Fruit fly (Drosophila melanogaster) whole organism, embryonic: ENCODE data around the gene CG14270.
A peak's percentile ranks its signal among the peaks of the same experiment; 100 is the strongest.

Source experiments
- Atf6 ChIP-seq: fragments of 200-800 bp; sonication (Bioruptor generic); IDR thresholded peaks from 2 replicates; pipeline ENCODE4 v1.3.6; 2022; ENCODE audit warnings: missing biosample characterization, missing genetic modification characterization
- BtbVII ChIP-seq: fragments of 200-800 bp; sonication (Bioruptor generic); optimal IDR thresholded peaks from 3 replicates; lab custom pipeline; 2017; ENCODE audit warnings: missing biosample characterization, mild to moderate bottlenecking, missing genetic modification characterization
- CG10366 ChIP-seq: fragments of 200-800 bp; sonication (Bioruptor generic); IDR thresholded peaks from 2 replicates; pipeline ENCODE4 v1.3.6; 2022; ENCODE audit warnings: missing biosample characterization, missing genetic modification characterization
- CG11504 ChIP-seq: fragments of 200-800 bp; sonication (Bioruptor generic); optimal IDR thresholded peaks from 3 replicates; lab custom pipeline; 2019; ENCODE audit warnings: missing biosample characterization, mild to moderate bottlenecking, missing genetic modification characterization, moderate library complexity
- CG11695 ChIP-seq: fragments of 200-800 bp; sonication (Bioruptor generic); IDR thresholded peaks from 3 replicates; pipeline ENCODE4 v1.3.6; 2022; ENCODE audit warnings: missing biosample characterization, missing genetic modification characterization
- CG11696 ChIP-seq: fragments of 200-800 bp; sonication (Bioruptor generic); IDR thresholded peaks from 2 replicates; pipeline ENCODE4 v1.3.6; 2022; ENCODE audit warnings: missing biosample characterization, missing genetic modification characterization
- CG12071 ChIP-seq: fragments of 200-800 bp; sonication (Bioruptor generic); optimal IDR thresholded peaks from 3 replicates; lab custom pipeline; 2018; ENCODE audit warnings: missing biosample characterization, mild to moderate bottlenecking, missing genetic modification characterization
- CG13287 ChIP-seq: fragments of 200-800 bp; sonication (Bioruptor generic); IDR thresholded peaks from 2 replicates; pipeline ENCODE4 v1.3.6; 2022; ENCODE audit warnings: missing biosample characterization, missing genetic modification characterization; ENCODE audit not compliant: partially characterized antibody
- CG17328 ChIP-seq: fragments of 200-800 bp; sonication (Bioruptor generic); IDR thresholded peaks from 2 replicates; pipeline ENCODE4 v1.3.6; 2022; ENCODE audit warnings: missing biosample characterization, missing genetic modification characterization
- CG17359 ChIP-seq: fragments of 200-800 bp; sonication (Bioruptor generic); optimal IDR thresholded peaks from 3 replicates; lab custom pipeline; 2018; ENCODE audit warnings: missing biosample characterization, mild to moderate bottlenecking, missing genetic modification characterization, moderate library complexity
- CG31365 ChIP-seq: fragments of 200-800 bp; sonication (Bioruptor generic); optimal IDR thresholded peaks from 2 replicates; lab custom pipeline; 2018; ENCODE audit warnings: missing biosample characterization, mild to moderate bottlenecking, missing genetic modification characterization
- CG31388 ChIP-seq: fragments of 200-800 bp; sonication (Bioruptor generic); optimal IDR thresholded peaks from 2 replicates; lab custom pipeline; 2016; ENCODE audit warnings: missing biosample characterization, missing genetic modification characterization
- CG3163 ChIP-seq: fragments of 200-800 bp; sonication (Bioruptor generic); optimal IDR thresholded peaks from 3 replicates; lab custom pipeline; 2016; ENCODE audit warnings: missing biosample characterization, missing genetic modification characterization
- CG34224 ChIP-seq: fragments of 200-800 bp; sonication (Bioruptor generic); IDR thresholded peaks from 3 replicates; pipeline ENCODE4 v1.3.6; 2022; ENCODE audit warnings: missing biosample characterization, missing genetic modification characterization; ENCODE audit not compliant: partially characterized antibody
- CG43689 ChIP-seq: fragments of 200-800 bp; sonication (Bioruptor generic); IDR thresholded peaks from 2 replicates; pipeline ENCODE4 v1.3.6; 2022; ENCODE audit warnings: missing biosample characterization, missing genetic modification characterization
- CG6683 ChIP-seq: fragments of 200-800 bp; sonication (Bioruptor generic); optimal IDR thresholded peaks from 2 replicates; lab custom pipeline; 2017; ENCODE audit warnings: missing biosample characterization, mild to moderate bottlenecking, missing genetic modification characterization, missing genetic modification reagents
- CG7271 ChIP-seq: fragments of 200-800 bp; sonication (Bioruptor generic); optimal IDR thresholded peaks from 2 replicates; lab custom pipeline; 2018; ENCODE audit warnings: missing biosample characterization, mild to moderate bottlenecking, missing genetic modification characterization, moderate library complexity
- Dp ChIP-seq: fragments of 200-800 bp; sonication (Bioruptor generic); optimal IDR thresholded peaks from 2 replicates; lab custom pipeline; 2018; ENCODE audit warnings: missing biosample characterization, mild to moderate bottlenecking, missing genetic modification characterization, moderate library complexity
- Drgx ChIP-seq: fragments of 200-800 bp; sonication (Bioruptor generic); IDR thresholded peaks from 2 replicates; pipeline ENCODE4 v1.3.6; 2022; ENCODE audit warnings: missing biosample characterization, missing genetic modification characterization
- Ets65A ChIP-seq: fragments of 200-800 bp; sonication (Bioruptor generic); peaks from one replicate; lab custom pipeline; 2016; ENCODE audit warnings: missing biosample characterization, missing genetic modification characterization
- Hand ChIP-seq: fragments of 200-800 bp; sonication (Bioruptor generic); optimal IDR thresholded peaks from 2 replicates; lab custom pipeline; 2017; ENCODE audit warnings: mild to moderate bottlenecking, missing biosample characterization, missing genetic modification reagents, missing genetic modification characterization
- Nf-YA ChIP-seq: fragments of 200-800 bp; sonication (Bioruptor generic); IDR thresholded peaks from 2 replicates; pipeline ENCODE4 v1.3.6; 2022; ENCODE audit warnings: missing biosample characterization, missing genetic modification characterization
- Ptx1 ChIP-seq: fragments of 200-800 bp; sonication (Bioruptor generic); IDR thresholded peaks from 2 replicates; pipeline ENCODE4 v1.3.6; 2022; ENCODE audit warnings: missing biosample characterization, missing genetic modification characterization
- Trl ChIP-seq, 3 experiments: fragments of >200 bp in 2 of 3; fragments of 200-800 bp in 1 of 3; sonication (Bioruptor generic) in 1 of 3; optimal IDR thresholded peaks; 2 replicates in 1 of 3; 3 replicates in 2 of 3; lab custom pipeline; 2016 to 2017; ENCODE audit warnings: missing biosample characterization in 1 of 3, missing genetic modification characterization in 1 of 3
- Vsx1 ChIP-seq: fragments of 200-800 bp; sonication (Bioruptor generic); optimal IDR thresholded peaks from 2 replicates; lab custom pipeline; 2017; ENCODE audit warnings: missing biosample characterization, mild to moderate bottlenecking, missing genetic modification characterization, missing genetic modification reagents
- Xrp1 ChIP-seq: fragments of 200-800 bp; sonication (Bioruptor generic); IDR thresholded peaks from 2 replicates; pipeline ENCODE4 v1.3.6; 2022; ENCODE audit warnings: missing biosample characterization, missing genetic modification characterization
- ato ChIP-seq: fragments of 200-800 bp; sonication (Bioruptor generic); IDR thresholded peaks from 2 replicates; pipeline ENCODE4 v1.3.6; 2022; ENCODE audit warnings: missing biosample characterization, missing genetic modification characterization; ENCODE audit not compliant: partially characterized antibody
- chinmo ChIP-seq: fragments of 200-800 bp; sonication (Bioruptor generic); IDR thresholded peaks from 4 replicates; pipeline ENCODE4 v1.3.6; 2022; ENCODE audit warnings: missing biosample characterization, missing genetic modification characterization; ENCODE audit not compliant: partially characterized antibody
- ci ChIP-seq: fragments of 200-800 bp; sonication (Bioruptor generic); IDR thresholded peaks from 3 replicates; pipeline ENCODE4 v1.3.6; 2022; ENCODE audit warnings: missing biosample characterization, missing genetic modification characterization
- dmrt99B ChIP-seq: fragments of 200-800 bp; sonication (Bioruptor generic); optimal IDR thresholded peaks from 2 replicates; lab custom pipeline; 2018; ENCODE audit warnings: missing biosample characterization, mild to moderate bottlenecking, missing genetic modification characterization, moderate library complexity
- lbe ChIP-seq: fragments of 200-800 bp; sonication (Bioruptor generic); optimal IDR thresholded peaks from 2 replicates; lab custom pipeline; 2016; ENCODE audit warnings: missing biosample characterization, mild to moderate bottlenecking, missing genetic modification characterization
- nom ChIP-seq: fragments of 200-800 bp; sonication (Bioruptor generic); optimal IDR thresholded peaks from 2 replicates; lab custom pipeline; 2017; ENCODE audit warnings: missing biosample characterization, missing genetic modification characterization, mild to moderate bottlenecking, moderate library complexity, missing genetic modification reagents
- pfk ChIP-seq: fragments of 200-800 bp; sonication (Bioruptor generic); optimal IDR thresholded peaks from 2 replicates; lab custom pipeline; 2018; ENCODE audit warnings: missing biosample characterization, mild to moderate bottlenecking, missing genetic modification characterization, moderate library complexity
- sd ChIP-seq: fragments of 200-800 bp; sonication (Bioruptor generic); optimal IDR thresholded peaks from 3 replicates; lab custom pipeline; 2018; ENCODE audit warnings: missing biosample characterization, mild to moderate bottlenecking, missing genetic modification characterization, moderate library complexity
- sens ChIP-seq: fragments of 200-800 bp; sonication (Bioruptor generic); peaks from one replicate; lab custom pipeline; 2016; ENCODE audit warnings: missing biosample characterization, missing genetic modification characterization
- sens-2 ChIP-seq: fragments of 200-800 bp; sonication (Bioruptor generic); IDR thresholded peaks from 2 replicates; pipeline ENCODE4 v1.3.6; 2022; ENCODE audit warnings: missing biosample characterization, missing genetic modification characterization
- sisA ChIP-seq: fragments of 200-800 bp; sonication (Bioruptor generic); IDR thresholded peaks from 2 replicates; pipeline ENCODE4 v1.3.6; 2022; ENCODE audit warnings: missing biosample characterization, missing genetic modification characterization
- sna ChIP-seq: fragments of 200-800 bp; sonication (Bioruptor generic); IDR thresholded peaks from 2 replicates; pipeline ENCODE4 v1.3.6; 2022; ENCODE audit warnings: missing biosample characterization, missing genetic modification characterization; ENCODE audit not compliant: partially characterized antibody
- so ChIP-seq: fragments of 200-800 bp; sonication (Bioruptor generic); IDR thresholded peaks from 3 replicates; pipeline ENCODE4 v1.3.6; 2022; ENCODE audit warnings: missing biosample characterization, missing genetic modification characterization
- sqz ChIP-seq: fragments of 200-800 bp; sonication (Bioruptor generic); optimal IDR thresholded peaks from 3 replicates; lab custom pipeline; 2018; ENCODE audit warnings: missing biosample characterization, mild to moderate bottlenecking, missing genetic modification characterization
- stwl ChIP-seq: fragments of 200-800 bp; sonication (Bioruptor generic); optimal IDR thresholded peaks from 3 replicates; lab custom pipeline; 2018; ENCODE audit warnings: missing biosample characterization, mild to moderate bottlenecking, missing genetic modification characterization, moderate library complexity
- vvl ChIP-seq: fragments of 200-800 bp; sonication (Bioruptor generic); IDR thresholded peaks from 2 replicates; pipeline ENCODE4 v1.3.6; 2022; ENCODE audit warnings: missing biosample characterization, missing genetic modification characterization
- yki ChIP-seq: fragments of >200 bp; optimal IDR thresholded peaks from 3 replicates; lab custom pipeline; 2018
- z ChIP-seq: fragments of 200-800 bp; sonication (Bioruptor generic); IDR thresholded peaks from 3 replicates; pipeline ENCODE4 v1.3.6; 2022; ENCODE audit warnings: missing biosample characterization, missing genetic modification characterization
- zfh1 ChIP-seq: fragments of 200-800 bp; sonication (Bioruptor generic); IDR thresholded peaks from 3 replicates; pipeline ENCODE4 v1.3.6; 2022; ENCODE audit warnings: missing biosample characterization, missing genetic modification characterization

CG14270 gene

dm6 chrX:3453038-3453819, 31.9 kb downstream of the CG14270 start:
- TF ChIP-seq stwl (tag; lab: Kevin White, UChicago) (peak; percentile 41), lbe (no peak), sqz (peak; percentile 21), Hand (GFP tag; lab: Kevin White, UChicago) (no peak), Drgx (peak; percentile 68), CG3163 (GFP tag; lab: Kevin White, UChicago) (no peak), CG17359 (tag; lab: Kevin White, UChicago) (peak; percentile 1), Xrp1 (peak; percentile 6; the same call in 1 of the 2 replicates), ato (GFP tag; lab: Robert Waterston, UW) (peak; percentile 16; the same call in 1 of the 2 replicates), CG11696 (GFP tag; lab: Robert Waterston, UW) (peak; percentile 34; the same call in 1 of the 2 replicates), CG11695 (GFP tag; lab: Robert Waterston, UW) (peak; percentile 67; the same call in 1 of the 3 replicates), dmrt99B (tag; lab: Kevin White, UChicago) (peak; percentile 28), CG6683 (no peak), zfh1 (GFP tag; lab: Robert Waterston, UW) (0 out of 3 replicates have a peak, but pooled peaks have one; percentile 14), pfk (GFP tag; lab: Kevin White, UChicago) (peak; percentile 58), CG11504 (peak; percentile 34), z (GFP tag; lab: Robert Waterston, UW) (0 out of 3 replicates have a peak, but pooled peaks have one; percentile 19), CG17328 (GFP tag; lab: Robert Waterston, UW) (peak; percentile 42; the same call in 1 of the 2 replicates), Ptx1 (GFP tag; lab: Robert Waterston, UW) (peak; percentile 32; the same call in 1 of the 2 replicates), Dp (GFP tag; lab: Kevin White, UChicago) (no peak), Ets65A (GFP tag; lab: Kevin White, UChicago) (peak; percentile 57), so (GFP tag; lab: Robert Waterston, UW) (no peak), Vsx1 (no peak), BtbVII (no peak), CG10366 (GFP tag; lab: Robert Waterston, UW) (no peak), ci (GFP tag; lab: Robert Waterston, UW) (0 out of 3 replicates have a peak, but pooled peaks have one; percentile 20), CG12071 (no peak), CG31388 (GFP tag; lab: Kevin White, UChicago) (no peak), Atf6 (GFP tag; lab: Robert Waterston, UW) (no peak), vvl (GFP tag; lab: Robert Waterston, UW) (0 out of 2 replicates have a peak, but pooled peaks have one; percentile 16), CG43689 (GFP tag; lab: Robert Waterston, UW) (0 out of 2 replicates have a peak, but pooled peaks have one; percentile 5), sisA (0 out of 2 replicates have a peak, but pooled peaks have one; percentile 15)

- TF ChIP-seq Trl (optimal IDR thresholded peaks at IDR 0.05; lab: Kevin White, UChicago) (peak in 1 of 2 experiments; percentile 11), Trl (GFP tag; optimal IDR thresholded peaks at IDR 0.05; lab: Kevin White, UChicago) (no peak), sens (peak; percentile 45), Drgx (peak; percentile 52; the same call in 1 of the 2 replicates), sens-2 (GFP tag; lab: Robert Waterston, UW) (no peak)
Measured at dm6 chrX:3451916-3452315, 33.3 kb downstream of the CG14270 start.

dm6 chrX:3451250-3451786, 33.9 kb downstream of the CG14270 start:
- peak; percentile 38 for TF ChIP-seq sqz
- peak; percentile 53 for TF ChIP-seq yki
- peak; percentile 4 for TF ChIP-seq nom (GFP tag; lab: Kevin White, UChicago)
- peak; percentile 80; the same call in 3 of the 4 replicates for TF ChIP-seq chinmo (GFP tag; lab: Robert Waterston, UW)
- peak; percentile 14 for TF ChIP-seq sd (tag; lab: Kevin White, UChicago)
- TF ChIP-seq z (GFP tag; lab: Robert Waterston, UW): peak; percentile 96
- peak; percentile 26 for TF ChIP-seq lbe
- TF ChIP-seq CG11504: peak; percentile 98
- TF ChIP-seq CG34224 (GFP tag; lab: Robert Waterston, UW): peak; percentile 60
- peak; percentile 90 for TF ChIP-seq CG3163 (GFP tag; lab: Kevin White, UChicago)
- peak; percentile 26; the same call in 1 of the 2 replicates for TF ChIP-seq sna (GFP tag; lab: Robert Waterston, UW)
- no peak for TF ChIP-seq CG31365 (tag; lab: Kevin White, UChicago)
- TF ChIP-seq CG7271 (tag; lab: Kevin White, UChicago): no peak
- TF ChIP-seq CG13287 (GFP tag; lab: Robert Waterston, UW): 0 out of 2 replicates have a peak, but pooled peaks have one; percentile 22
- TF ChIP-seq Nf-YA (GFP tag; lab: Robert Waterston, UW): no peak
